Fruit fly (Drosophila melanogaster) ovary, adult (tissue): Measurements from ENCODE around the gene aay.

Experiments
- CG17801 ChIP-seq: fragments of 200-800 bp; optimal IDR thresholded peaks from 2 replicates; lab custom pipeline; 2019; ENCODE audit warnings: missing biosample characterization, mild to moderate bottlenecking, missing genetic modification characterization, moderate library complexity; ENCODE audit not compliant: partially characterized antibody

aay gene

dm6 chr3L:9419328-9419727 lies 3.7 kb upstream of the aay start:
- TF ChIP-seq CG17801 (GFP tag; lab: Kevin White, UChicago): peak; percentile 38

dm6 chr3L:9420054-9420818 lies 2.8 kb upstream of the aay start:
- peak; percentile 98 for TF ChIP-seq CG17801 (GFP tag; lab: Kevin White, UChicago)

dm6 chr3L:9420819-9421130 lies 2.3 kb upstream of the aay start:
- TF ChIP-seq CG17801 (GFP tag; lab: Kevin White, UChicago): no peak

- no peak for TF ChIP-seq CG17801 (GFP tag; lab: Kevin White, UChicago)
Measured at dm6 chr3L:9421621-9422020, 1.4 kb upstream of the aay start.

- TF ChIP-seq CG17801 (GFP tag; lab: Kevin White, UChicago): no peak
Measured at dm6 chr3L:9422135-9422534, 918 bp upstream of the aay start.

- TF ChIP-seq CG17801 (GFP tag; lab: Kevin White, UChicago): no peak
Measured at dm6 chr3L:9423757-9424527, 889 bp downstream of the aay start.

dm6 chr3L:9424528-9424911 lies 1.5 kb downstream of the aay start:
- peak; percentile 11 for TF ChIP-seq CG17801 (GFP tag; lab: Kevin White, UChicago)

dm6 chr3L:9425838-9426237 lies 2.8 kb downstream of the aay start:
- no peak for TF ChIP-seq CG17801 (GFP tag; lab: Kevin White, UChicago)

dm6 chr3L:9426656-9427294 lies 3.7 kb downstream of the aay start, which contains the start of the genes Atat and Shc:
Gene Atat (minus strand): TSS chr3L:9426758.
Gene Shc (plus strand): TSS chr3L:9427010.
- TF ChIP-seq CG17801 (GFP tag; lab: Kevin White, UChicago): peak; percentile 97

- TF ChIP-seq CG17801 (GFP tag; lab: Kevin White, UChicago): peak; percentile 80
Measured at dm6 chr3L:9429665-9430607, 6.9 kb downstream of the aay start, which contains the start of the genes RpS17 and MTF-1. Gene RpS17 (minus strand): TSS chr3L:9429821. Gene MTF-1 (plus strand): TSS chr3L:9430312.

- TF ChIP-seq CG17801 (GFP tag; lab: Kevin White, UChicago): no peak
Measured at dm6 chr3L:9430608-9430952, 7.5 kb downstream of the aay start.

- TF ChIP-seq CG17801 (GFP tag; lab: Kevin White, UChicago): no peak
Measured at dm6 chr3L:9431848-9432623, 9.0 kb downstream of the aay start.

- no peak for TF ChIP-seq CG17801 (GFP tag; lab: Kevin White, UChicago)
Measured at dm6 chr3L:9432810-9433587, 9.9 kb downstream of the aay start.
